Fruit fly (Drosophila melanogaster) whole organism, adult: Measurements from ENCODE around the gene CG15725.

Experiments used
- CG12768 ChIP-seq: fragments of 200-800 bp; sonication (Bioruptor generic); optimal IDR thresholded peaks from 2 replicates; lab custom pipeline; 2017; ENCODE audit warnings: missing biosample characterization, missing genetic modification characterization, mild to moderate bottlenecking, moderate library complexity, missing genetic modification reagents
- CG14711 ChIP-seq: fragments of 200-800 bp; sonication (Bioruptor generic); optimal IDR thresholded peaks from 2 replicates; lab custom pipeline; 2018; ENCODE audit warnings: missing biosample characterization, mild to moderate bottlenecking, missing genetic modification characterization, moderate library complexity
- Mnt ChIP-seq: fragments of 200-800 bp; sonication (Bioruptor generic); optimal IDR thresholded peaks from 2 replicates; lab custom pipeline; 2016; ENCODE audit warnings: missing biosample characterization, mild to moderate bottlenecking, missing genetic modification characterization
- toe ChIP-seq: fragments of 200-800 bp; sonication (Bioruptor generic); optimal IDR thresholded peaks from 2 replicates; lab custom pipeline; 2016; ENCODE audit warnings: missing biosample characterization, missing genetic modification characterization

DNA sequence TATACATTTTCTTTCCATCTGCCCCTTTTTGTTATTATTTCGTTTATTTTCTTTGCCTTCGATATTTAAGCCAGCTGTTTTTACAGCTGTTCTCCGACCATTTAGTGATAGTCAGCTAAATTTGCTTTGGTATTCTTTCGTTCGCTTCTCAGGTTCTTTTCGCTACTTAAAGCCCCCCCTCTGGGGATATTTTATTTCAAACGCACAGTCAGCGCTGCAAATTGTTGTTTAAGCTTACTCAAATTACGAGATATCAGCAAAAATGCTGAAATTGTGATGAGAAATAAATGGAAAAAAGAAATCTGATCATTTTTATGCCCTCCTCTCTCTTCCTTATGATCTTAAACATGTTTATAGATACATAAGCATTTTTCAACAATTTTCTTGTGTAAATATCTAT lies 16.4 kb downstream of the CG15725 start:
- TF ChIP-seq toe (no peak), Mnt (GFP tag; lab: Kevin White, UChicago) (no peak), CG14711 (no peak), CG12768 (GFP tag; lab: Kevin White, UChicago) (no peak)
